Fruit fly (Drosophila melanogaster) Kc167 (cell line): ENCODE data around the gene Shc.

Source experiments
- Myc ChIP-seq: fragments of >200 bp; optimal IDR thresholded peaks from 2 replicates; lab custom pipeline; 2017; ENCODE audit warnings: missing external identifiers
- Sin3A ChIP-seq: fragments of >200 bp; optimal IDR thresholded peaks from 2 replicates; lab custom pipeline; 2018; ENCODE audit warnings: missing external identifiers
- h ChIP-seq: fragments of >200 bp; optimal IDR thresholded peaks from 3 replicates; lab custom pipeline; 2018; ENCODE audit warnings: missing external identifiers
- insv ChIP-seq: fragments of >200 bp; optimal IDR thresholded peaks from 3 replicates; lab custom pipeline; 2018; ENCODE audit warnings: missing external identifiers
- psq ChIP-seq: fragments of >200 bp; optimal IDR thresholded peaks from 2 replicates; lab custom pipeline; 2017; ENCODE audit warnings: missing external identifiers
- ttk ChIP-seq: sonication (Bioruptor generic); optimal IDR thresholded peaks from 2 replicates; lab custom pipeline; 2017; ENCODE audit warnings: missing external identifiers

The Shc gene

DNA sequence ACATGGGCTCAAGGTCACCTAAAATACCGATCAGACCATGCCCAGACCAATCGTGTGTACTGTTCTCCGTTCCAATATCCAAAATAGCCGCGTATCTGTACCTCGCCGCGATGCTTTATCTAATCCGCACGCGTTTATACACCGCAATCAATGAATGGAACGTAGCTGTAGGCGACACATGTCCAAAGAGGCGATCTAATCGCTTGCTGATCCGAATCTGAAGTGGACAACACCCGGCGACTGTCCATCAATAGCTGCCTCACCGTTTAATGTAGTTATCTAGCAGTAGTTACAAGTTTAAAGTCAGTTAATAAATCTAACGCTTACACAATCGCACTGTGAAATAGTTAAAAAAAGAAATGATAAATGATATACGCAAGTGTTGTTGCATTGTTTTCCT is 25.6 kb downstream of the Shc start:
- TF ChIP-seq h (lab: Kevin White, UChicago), result no peak
- no peak for TF ChIP-seq insv
- no peak for TF ChIP-seq Sin3A (lab: Kevin White, UChicago)
- no peak for TF ChIP-seq Myc (lab: Kevin White, UChicago)
- TF ChIP-seq psq, result no peak
- TF ChIP-seq ttk (lab: Kevin White, UChicago), result no peak

DNA sequence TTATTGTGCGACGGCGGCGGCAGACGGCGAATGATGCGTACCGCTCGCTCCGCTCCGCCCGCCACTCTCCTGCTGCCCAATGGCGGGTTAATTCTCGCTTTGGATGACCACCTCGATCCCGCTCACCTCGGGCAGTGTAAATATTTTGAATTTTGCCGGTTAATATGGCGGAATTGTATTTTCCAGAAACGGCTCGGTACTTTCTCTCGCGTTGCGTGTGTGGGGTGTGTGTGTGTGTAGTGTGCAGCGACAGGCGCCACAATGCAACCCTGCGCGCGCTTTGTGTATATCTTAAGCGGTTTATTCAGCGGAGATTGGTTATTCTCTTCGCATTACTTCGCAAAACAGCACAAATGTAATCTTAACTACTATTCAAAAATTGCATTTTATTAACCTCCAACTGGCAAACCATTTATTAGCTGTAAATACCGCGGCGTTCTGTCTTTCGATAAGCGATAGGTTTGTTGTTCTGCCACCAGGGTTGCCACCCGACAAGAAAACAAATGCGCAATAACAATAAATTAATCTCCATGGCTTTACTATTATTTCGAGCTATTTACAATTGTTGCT is 29.1 kb downstream of the Shc start, which contains the start of the genes phol and CG3552:
Gene phol (minus strand): TSS at position 463 of the 570 bp plus-strand sequence.
Gene CG3552 (plus strand): TSS at position 500 of the 570 bp plus-strand sequence.
- TF ChIP-seq insv (no peak), ttk (lab: Kevin White, UChicago) (no peak), h (lab: Kevin White, UChicago) (no peak), psq (no peak), Myc (lab: Kevin White, UChicago) (no peak), Sin3A (lab: Kevin White, UChicago) (no peak)

dm6 chr3L:9456389-9456788 is 29.6 kb downstream of the Shc start:
- TF ChIP-seq psq, result no peak
- TF ChIP-seq Sin3A (lab: Kevin White, UChicago), result no peak
- TF ChIP-seq h (lab: Kevin White, UChicago), result no peak
- TF ChIP-seq Myc (lab: Kevin White, UChicago), result no peak

dm6 chr3L:9457619-9458092 is 30.8 kb downstream of the Shc start, which contains the start of gene CG3437:
Gene CG3437 (minus strand): TSS chr3L:9457669.
- TF ChIP-seq ttk (lab: Kevin White, UChicago) (no peak), Myc (lab: Kevin White, UChicago) (no peak), Sin3A (lab: Kevin White, UChicago) (no peak), insv (no peak), h (lab: Kevin White, UChicago) (no peak)

dm6 chr3L:9460775-9461491 is 34.1 kb downstream of the Shc start, which contains the start of the genes CG3434 and CG44838:
Gene CG3434 (minus strand): TSS chr3L:9460799.
Gene CG44838 (plus strand): TSS chr3L:9461050.
- TF ChIP-seq ttk (lab: Kevin White, UChicago), result no peak
- TF ChIP-seq h (lab: Kevin White, UChicago), result no peak
- no peak for TF ChIP-seq psq
- TF ChIP-seq Sin3A (lab: Kevin White, UChicago), result no peak
- no peak for TF ChIP-seq Myc (lab: Kevin White, UChicago)
- no peak for TF ChIP-seq insv

DNA sequence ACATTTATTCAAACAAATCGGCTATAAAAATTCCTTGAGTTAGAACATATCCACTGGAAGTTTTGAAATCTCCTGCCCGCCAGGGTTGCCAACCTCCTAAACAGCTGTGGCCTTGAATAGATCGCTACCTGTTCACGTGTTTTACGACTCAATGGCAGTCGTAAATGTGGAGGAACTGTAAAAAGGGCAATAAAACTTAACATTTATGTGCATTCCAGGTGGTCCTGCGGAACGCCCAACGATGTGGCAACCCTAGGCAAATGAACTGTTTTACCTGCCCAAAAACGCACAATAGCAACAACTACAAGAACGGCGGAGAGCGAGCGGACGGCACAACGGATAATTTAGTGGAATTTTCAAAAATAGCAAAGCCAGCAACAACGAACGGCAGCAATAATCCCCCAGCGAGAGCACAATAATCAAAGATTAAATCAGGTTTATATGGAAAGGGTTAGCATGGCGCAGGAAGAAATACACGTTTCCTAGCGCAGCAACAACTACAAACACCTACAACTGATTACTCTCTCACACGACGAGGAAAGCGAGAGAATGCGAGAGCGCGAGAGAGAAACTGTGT is 34.9 kb downstream of the Shc start:
- TF ChIP-seq ttk (lab: Kevin White, UChicago) (no peak), insv (no peak), Sin3A (lab: Kevin White, UChicago) (no peak), Myc (lab: Kevin White, UChicago) (no peak), h (lab: Kevin White, UChicago) (no peak), psq (no peak)

DNA sequence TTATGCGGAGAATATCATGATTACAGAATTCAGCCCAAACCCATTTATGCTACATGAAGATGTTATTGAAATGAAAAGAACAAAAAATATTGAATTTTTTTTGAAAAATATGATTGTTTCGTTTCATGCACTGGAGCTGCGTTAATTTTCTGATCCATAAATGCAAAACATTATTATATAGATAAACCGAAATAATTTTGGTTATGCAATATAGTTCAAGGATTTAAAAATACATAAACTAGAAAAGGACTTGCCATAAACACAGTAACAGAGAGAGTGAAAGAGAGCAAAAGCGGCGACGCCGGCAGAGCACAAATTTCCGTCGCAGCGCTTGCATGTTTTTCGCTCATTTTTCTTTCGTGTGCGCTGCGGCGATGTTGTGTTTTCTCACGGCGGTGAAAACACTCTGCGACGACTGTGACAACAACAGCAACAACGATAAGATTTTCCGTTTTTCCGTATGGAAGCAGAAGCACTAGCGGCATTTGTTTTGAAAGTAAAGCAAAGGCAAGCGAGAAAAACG is 35.5 kb downstream of the Shc start:
- no peak for TF ChIP-seq Sin3A (lab: Kevin White, UChicago)
- no peak for TF ChIP-seq psq
- TF ChIP-seq h (lab: Kevin White, UChicago), result no peak
- no peak for TF ChIP-seq ttk (lab: Kevin White, UChicago)
- TF ChIP-seq Myc (lab: Kevin White, UChicago), result no peak
- TF ChIP-seq insv, result no peak

DNA sequence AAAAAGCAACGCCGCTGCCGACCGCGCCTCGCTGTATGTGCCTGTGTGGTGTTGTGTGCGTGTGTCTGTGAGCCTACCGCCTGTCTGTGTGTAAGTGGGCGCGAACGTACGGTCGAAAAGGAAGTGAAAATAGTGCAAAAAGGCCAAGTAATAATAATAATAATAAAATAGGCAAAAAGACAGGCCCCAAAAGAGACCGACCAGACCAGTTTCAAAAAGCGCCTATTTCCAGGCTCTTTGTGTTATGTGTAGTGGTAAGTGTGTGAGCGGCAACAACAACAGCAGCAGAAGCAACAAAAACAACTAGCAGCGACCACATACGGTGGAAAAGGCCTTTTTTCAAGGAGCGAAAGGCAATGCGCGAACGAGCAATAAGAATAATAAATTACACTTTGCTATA is 36.0 kb downstream of the Shc start:
- TF ChIP-seq Myc (lab: Kevin White, UChicago) (no peak), insv (no peak), ttk (lab: Kevin White, UChicago) (no peak), psq (no peak), Sin3A (lab: Kevin White, UChicago) (no peak), h (lab: Kevin White, UChicago) (no peak)

dm6 chr3L:9465652-9466244 is 38.9 kb downstream of the Shc start:
- TF ChIP-seq h (lab: Kevin White, UChicago) (no peak), Myc (lab: Kevin White, UChicago) (no peak), Sin3A (lab: Kevin White, UChicago) (no peak), psq (no peak), insv (no peak)

DNA sequence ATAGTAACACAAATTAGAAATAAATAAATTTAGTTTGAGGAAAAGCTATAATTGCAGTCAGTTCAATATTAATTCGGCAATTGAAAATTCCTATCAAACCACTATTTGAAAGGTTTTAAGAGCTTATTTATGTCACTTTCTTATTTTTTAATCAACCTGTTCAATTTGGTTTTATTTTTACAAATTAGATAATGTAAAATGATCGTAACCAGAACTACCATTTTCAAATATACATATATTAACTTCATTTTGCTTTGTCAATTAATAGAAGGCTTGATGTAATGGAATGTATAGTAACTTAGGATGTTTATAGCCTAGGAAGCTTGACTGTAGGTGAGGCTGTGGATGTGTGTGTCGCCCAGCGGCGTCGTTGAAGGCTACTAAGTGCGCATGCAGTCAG is 39.8 kb downstream of the Shc start:
- no peak for TF ChIP-seq Sin3A (lab: Kevin White, UChicago)
- no peak for TF ChIP-seq h (lab: Kevin White, UChicago)
- no peak for TF ChIP-seq ttk (lab: Kevin White, UChicago)
- TF ChIP-seq psq, result no peak
- no peak for TF ChIP-seq Myc (lab: Kevin White, UChicago)
- TF ChIP-seq insv, result no peak

DNA sequence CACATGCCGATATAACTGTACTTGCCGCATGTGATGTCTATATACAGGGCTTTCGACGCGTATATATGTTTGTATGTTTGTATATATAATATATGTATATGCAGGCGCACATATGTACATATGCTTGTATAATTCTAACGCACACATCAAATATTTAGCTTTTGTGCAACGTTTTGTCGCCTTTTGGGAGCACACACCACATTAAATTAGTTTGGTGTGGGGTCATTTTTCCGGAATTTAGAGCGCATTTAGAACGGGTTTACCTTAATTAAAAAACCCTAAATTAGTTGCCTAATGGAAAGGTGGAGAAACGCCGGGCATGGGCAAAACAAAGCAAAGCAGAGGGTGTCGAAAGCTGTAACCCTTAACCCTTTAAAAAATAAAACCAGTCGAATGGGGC is 40.5 kb downstream of the Shc start:
- TF ChIP-seq h (lab: Kevin White, UChicago) (no peak), insv (no peak), ttk (lab: Kevin White, UChicago) (no peak)
